Fruit fly (Drosophila melanogaster): ENCODE measurements around the gene CG34277.

CG34277 gene

dm6 chr3R:5389435-5389834, 20.1 kb downstream of the CG34277 start (continued):
- TF ChIP-seq Ets21C (GFP tag; optimal IDR thresholded peaks at IDR 0.05), result no peak
- TF ChIP-seq Eip75B (GFP tag; optimal IDR thresholded peaks at IDR 0.05), result no peak
- TF ChIP-seq CG16779 (tag; optimal IDR thresholded peaks at IDR 0.05), result no peak
- TF ChIP-seq CG32006 (GFP tag; optimal IDR thresholded peaks at IDR 0.05), result peak; percentile 56
- peak; percentile 74 for TF ChIP-seq Eip78C (GFP tag)
- TF ChIP-seq OdsH (GFP tag; optimal IDR thresholded peaks at IDR 0.05), result no peak
- TF ChIP-seq spab (GFP tag; optimal IDR thresholded peaks at IDR 0.05), result peak; percentile 14
- no peak for TF ChIP-seq topi (GFP tag; optimal IDR thresholded peaks at IDR 0.05)
- 0 out of 3 replicates have a peak, but pooled peaks have one; percentile 41 for TF ChIP-seq CG8119 (GFP tag; IDR thresholded peaks at IDR 0.05)

- TF ChIP-seq Eip78C (GFP tag) (peak; percentile 40), eg (GFP tag; IDR thresholded peaks at IDR 0.05) (0 out of 3 replicates have a peak, but pooled peaks have one; percentile 23), Lpt (GFP tag; optimal IDR thresholded peaks at IDR 0.05) (peak; percentile 41), lz (GFP tag; optimal IDR thresholded peaks at IDR 0.05) (no peak), CG1621 (tag; optimal IDR thresholded peaks at IDR 0.05) (peak; percentile 54), Eip93F (GFP tag; optimal IDR thresholded peaks at IDR 0.05) (no peak), achi (GFP tag; optimal IDR thresholded peaks at IDR 0.05) (no peak), ss (GFP tag; optimal IDR thresholded peaks at IDR 0.05) (peak in 1 of 2 experiments; percentile 58)
Measured at dm6 chr3R:5390095-5390663, 20.8 kb downstream of the CG34277 start.

- no peak for TF ChIP-seq Sox15 (GFP tag; optimal IDR thresholded peaks at IDR 0.05)
- TF ChIP-seq Blimp-1 (GFP tag; optimal IDR thresholded peaks at IDR 0.05), result peak; percentile 61
Measured at dm6 chr3R:5392033-5392432, 22.7 kb downstream of the CG34277 start.

dm6 chr3R:5392621-5393020, 23.3 kb downstream of the CG34277 start, which contains the start of gene kkv:
TSS of gene kkv (minus strand) at chr3R:5392866.
- peak; percentile 39; the same call in 1 of the 3 replicates for TF ChIP-seq eg (GFP tag; IDR thresholded peaks at IDR 0.05)
- no peak for TF ChIP-seq topi (GFP tag; optimal IDR thresholded peaks at IDR 0.05)

- TF ChIP-seq fd59A (GFP tag; optimal IDR thresholded peaks at IDR 0.05) (no peak), CG1621 (tag; optimal IDR thresholded peaks at IDR 0.05) (peak; percentile 17), esn (GFP tag; optimal IDR thresholded peaks at IDR 0.05) (no peak), CG10669 (GFP tag; optimal IDR thresholded peaks at IDR 0.05) (no peak), Met (GFP tag; optimal IDR thresholded peaks at IDR 0.05) (peak; percentile 9), lz (GFP tag; optimal IDR thresholded peaks at IDR 0.05) (peak; percentile 9), CG6808 (GFP tag; optimal IDR thresholded peaks at IDR 0.05) (no peak), Eip78C (GFP tag) (peak; percentile 67), Sox14 (GFP tag; optimal IDR thresholded peaks at IDR 0.05) (peak; percentile 25), svp (GFP tag) (peak; percentile 88), Lpt (GFP tag; optimal IDR thresholded peaks at IDR 0.05) (no peak)
Measured at dm6 chr3R:5393742-5394391, 24.5 kb downstream of the CG34277 start, which contains the start of gene CG1172. TSS of gene CG1172 (plus strand) at chr3R:5393922.

dm6 chr3R:5395210-5395609, 25.9 kb downstream of the CG34277 start:
- no peak for TF ChIP-seq CG11762 (GFP tag; optimal IDR thresholded peaks at IDR 0.05; ENCODE audit: insufficient read depth)
- TF ChIP-seq Blimp-1 (GFP tag; optimal IDR thresholded peaks at IDR 0.05), result no peak
- no peak for TF ChIP-seq fd59A (GFP tag; optimal IDR thresholded peaks at IDR 0.05)
- TF ChIP-seq Ets96B (tag; optimal IDR thresholded peaks at IDR 0.05), result no peak
- TF ChIP-seq CG32006 (GFP tag; optimal IDR thresholded peaks at IDR 0.05), result no peak
- TF ChIP-seq cyc (GFP tag; optimal IDR thresholded peaks at IDR 0.05), result no peak
- TF ChIP-seq CG15336 (GFP tag; IDR thresholded peaks at IDR 0.05), result no peak
- TF ChIP-seq Sox14 (GFP tag; optimal IDR thresholded peaks at IDR 0.05), result no peak
- TF ChIP-seq Smox (GFP tag; optimal IDR thresholded peaks at IDR 0.05), result no peak
- TF ChIP-seq Hr38 (GFP tag; optimal IDR thresholded peaks at IDR 0.05), result no peak
- TF ChIP-seq Gug (GFP tag; IDR thresholded peaks at IDR 0.05), result no peak
- TF ChIP-seq Met (GFP tag; optimal IDR thresholded peaks at IDR 0.05), result no peak
- TF ChIP-seq CG6163 (GFP tag; IDR thresholded peaks at IDR 0.05), result no peak
- no peak for TF ChIP-seq CG16779 (tag; optimal IDR thresholded peaks at IDR 0.05)
- TF ChIP-seq CG8319 (GFP tag; optimal IDR thresholded peaks at IDR 0.05), result no peak
- TF ChIP-seq CG10631 (GFP tag; optimal IDR thresholded peaks at IDR 0.05), result no peak

Measured in whole organism, prepupa.